Fruit fly (Drosophila melanogaster): ENCODE data around the gene red.

The red gene

DNA sequence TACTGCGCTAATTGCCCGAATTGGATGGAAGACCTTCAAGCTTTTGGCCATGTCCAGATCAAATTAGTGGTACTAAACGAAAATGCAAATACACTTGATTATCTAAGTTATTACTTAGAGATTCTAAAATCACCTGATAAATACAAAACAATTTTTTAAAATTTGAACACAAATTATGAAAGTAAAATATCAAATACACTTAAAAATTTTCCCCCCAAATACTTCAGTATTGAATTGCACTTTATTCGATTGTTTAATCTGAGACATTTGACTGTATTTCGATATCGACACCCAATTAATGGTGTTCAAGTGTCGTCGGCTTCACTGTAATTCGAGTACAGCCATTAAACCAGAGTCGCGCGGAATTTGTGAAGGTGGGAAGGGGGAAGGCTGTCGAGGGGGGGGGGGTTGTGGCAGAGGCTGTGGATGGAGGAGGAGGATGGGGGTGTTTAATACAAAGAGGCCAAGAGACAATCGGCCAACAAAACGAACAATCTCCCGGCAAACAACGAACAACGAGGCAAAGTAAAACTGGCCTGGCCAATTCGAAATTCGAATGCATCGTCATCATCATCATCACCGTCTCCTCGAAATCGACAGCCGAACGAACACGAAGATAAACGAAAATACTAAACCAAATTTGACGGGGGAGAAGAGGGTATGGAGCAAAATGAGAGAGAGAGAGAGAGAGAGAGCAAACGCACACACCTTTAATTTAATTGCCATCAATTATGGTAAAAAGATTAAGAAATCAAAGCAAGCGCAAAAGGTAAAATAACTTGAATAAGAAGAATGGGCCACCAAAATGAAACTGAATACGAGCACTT, 6.4 kb upstream of the red start:
- no peak for TF ChIP-seq CG12768 (GFP tag; optimal IDR thresholded peaks at IDR 0.05)
- TF ChIP-seq kay (GFP tag; ENCODE audit: borderline replicate concordance) = peak; percentile 80

DNA sequence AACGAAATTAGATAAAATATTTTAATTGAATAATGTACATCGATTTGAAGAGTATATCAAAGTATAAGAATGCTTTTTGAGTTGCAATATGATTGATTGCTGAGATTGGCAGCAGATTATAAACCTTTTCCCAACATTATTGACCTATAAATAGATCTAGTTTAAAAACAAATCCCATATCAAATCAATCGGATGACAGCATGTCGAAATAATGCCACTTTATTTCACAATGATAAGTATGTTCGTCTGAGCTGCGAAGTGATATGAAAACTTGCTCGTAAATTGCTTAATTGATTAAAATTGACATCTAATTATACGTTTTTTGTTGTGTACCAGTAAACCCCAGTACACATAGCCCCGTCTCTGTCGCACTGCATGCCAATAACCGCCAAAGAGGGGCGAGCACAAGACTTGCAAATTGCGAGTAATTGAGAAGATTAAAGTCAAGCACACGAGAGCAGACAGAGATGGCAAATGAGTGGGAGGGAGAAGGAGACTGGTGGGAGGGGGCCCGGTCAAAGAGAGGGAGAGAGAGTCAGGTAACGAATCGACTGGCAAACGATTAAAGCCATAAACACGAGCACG, 5.7 kb upstream of the red start:
- TF ChIP-seq kay (GFP tag; ENCODE audit: borderline replicate concordance) (peak; percentile 94), Crg-1 (GFP tag; optimal IDR thresholded peaks at IDR 0.05) (no peak), ovo (GFP tag; optimal IDR thresholded peaks at IDR 0.05) (peak; percentile 53), Clk (GFP tag; optimal IDR thresholded peaks at IDR 0.05) (no peak), pad (GFP tag; optimal IDR thresholded peaks at IDR 0.05) (peak; percentile 92), CG1620 (GFP tag; optimal IDR thresholded peaks at IDR 0.05) (peak; percentile 36), cic (GFP tag; optimal IDR thresholded peaks at IDR 0.05) (peak; percentile 75)

DNA sequence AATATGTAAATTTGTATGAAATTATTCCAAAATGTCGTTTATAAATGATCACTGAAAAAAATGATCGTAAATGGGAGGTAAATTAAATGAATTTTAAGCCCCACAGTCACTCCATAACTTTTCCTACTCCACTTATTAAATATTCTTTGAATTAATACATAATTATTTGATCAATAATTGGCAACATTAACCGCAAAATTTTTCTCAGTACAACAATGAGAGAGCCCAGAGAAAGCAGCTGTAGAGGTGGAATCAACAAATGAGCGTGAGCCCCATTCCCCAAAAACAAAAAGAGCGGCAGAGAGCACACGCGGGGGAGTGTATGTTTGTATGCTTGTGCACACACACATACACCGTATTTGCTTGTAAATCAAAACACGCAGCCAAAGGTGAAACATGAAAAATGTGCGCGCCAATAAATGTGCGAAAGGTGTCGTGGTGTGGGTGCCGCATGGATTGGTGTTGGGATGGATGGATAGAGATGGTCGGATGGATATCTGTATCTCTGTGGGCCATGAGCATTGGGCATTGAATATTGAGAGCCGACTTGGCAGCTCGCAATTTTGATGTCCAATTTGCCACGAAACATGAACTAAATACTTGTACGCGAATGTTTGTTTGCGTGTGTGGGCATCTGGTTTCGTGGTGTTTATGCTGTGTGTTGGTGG, 5.0 kb upstream of the red start:
- TF ChIP-seq Clk (GFP tag; optimal IDR thresholded peaks at IDR 0.05) (peak; percentile 89), CG12768 (GFP tag; optimal IDR thresholded peaks at IDR 0.05) (peak; percentile 91), toe (GFP tag; optimal IDR thresholded peaks at IDR 0.05) (peak; percentile 71), CG11617 (GFP tag; optimal IDR thresholded peaks at IDR 0.05) (peak; percentile 88), bab1 (GFP tag; optimal IDR thresholded peaks at IDR 0.05) (peak; percentile 74), kay (GFP tag; ENCODE audit: borderline replicate concordance) (no peak), pad (GFP tag; optimal IDR thresholded peaks at IDR 0.05) (peak; percentile 72), CG1620 (GFP tag; optimal IDR thresholded peaks at IDR 0.05) (peak; percentile 41), cnc (optimal IDR thresholded peaks at IDR 0.05) (no peak), cic (GFP tag; optimal IDR thresholded peaks at IDR 0.05) (peak; percentile 71), tj (GFP tag; optimal IDR thresholded peaks at IDR 0.05) (peak; percentile 67), Mnt (GFP tag; optimal IDR thresholded peaks at IDR 0.05) (peak; percentile 57), CG7101 (tag; optimal IDR thresholded peaks at IDR 0.05) (peak; percentile 95), CG14711 (tag; optimal IDR thresholded peaks at IDR 0.05) (peak; percentile 92), Crg-1 (GFP tag; optimal IDR thresholded peaks at IDR 0.05) (peak; percentile 66), CG7045 (GFP tag; optimal IDR thresholded peaks at IDR 0.05) (peak; percentile 94), Hr96 (GFP tag; optimal IDR thresholded peaks at IDR 0.05) (peak; percentile 60), CG5204 (GFP tag; optimal IDR thresholded peaks at IDR 0.05) (peak; percentile 93), ovo (GFP tag; optimal IDR thresholded peaks at IDR 0.05) (peak; percentile 32), CG33017 (tag; optimal IDR thresholded peaks at IDR 0.05) (peak; percentile 95)

DNA sequence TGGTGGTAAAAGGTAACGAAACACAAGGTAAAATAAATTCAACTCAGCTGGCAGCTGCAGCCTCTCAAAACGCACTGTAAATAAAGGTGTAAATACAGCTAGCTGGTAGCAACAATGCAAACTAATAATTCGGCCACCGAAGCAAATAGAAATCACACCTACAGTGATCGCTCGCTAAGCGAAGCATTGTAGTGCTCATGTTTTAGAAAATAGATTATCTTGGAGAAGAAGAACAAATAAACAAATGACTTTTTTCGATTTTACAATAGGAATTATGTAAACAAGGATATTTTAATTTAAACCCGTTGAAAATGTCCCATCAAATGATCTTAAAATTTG, 4.5 kb upstream of the red start:
- peak; percentile 1 for TF ChIP-seq CG33017 (tag; optimal IDR thresholded peaks at IDR 0.05)
- TF ChIP-seq toe (GFP tag; optimal IDR thresholded peaks at IDR 0.05) = no peak
- peak; percentile 12 for TF ChIP-seq Hr96 (GFP tag; optimal IDR thresholded peaks at IDR 0.05)
- peak; percentile 17 for TF ChIP-seq CG7101 (tag; optimal IDR thresholded peaks at IDR 0.05)

dm6 chr3R:14285059-14285953, 3.6 kb upstream of the red start:
- no peak for TF ChIP-seq CG12768 (GFP tag; optimal IDR thresholded peaks at IDR 0.05)
- no peak for TF ChIP-seq cnc (optimal IDR thresholded peaks at IDR 0.05)
- TF ChIP-seq ovo (GFP tag; optimal IDR thresholded peaks at IDR 0.05) = peak; percentile 96
- peak; percentile 96 for TF ChIP-seq kay (GFP tag; ENCODE audit: borderline replicate concordance)
- peak; percentile 39 for TF ChIP-seq CG7045 (GFP tag; optimal IDR thresholded peaks at IDR 0.05)
- TF ChIP-seq Crg-1 (GFP tag; optimal IDR thresholded peaks at IDR 0.05) = no peak
- peak; percentile 76 for TF ChIP-seq cic (GFP tag; optimal IDR thresholded peaks at IDR 0.05)
- TF ChIP-seq CG7101 (tag; optimal IDR thresholded peaks at IDR 0.05) = peak; percentile 9
- peak; percentile 5 for TF ChIP-seq CG14711 (tag; optimal IDR thresholded peaks at IDR 0.05)
- TF ChIP-seq CG33017 (tag; optimal IDR thresholded peaks at IDR 0.05) = no peak
- TF ChIP-seq toe (GFP tag; optimal IDR thresholded peaks at IDR 0.05) = no peak
- no peak for TF ChIP-seq CG1620 (GFP tag; optimal IDR thresholded peaks at IDR 0.05)
- no peak for TF ChIP-seq Clk (GFP tag; optimal IDR thresholded peaks at IDR 0.05)
- no peak for TF ChIP-seq Hr96 (GFP tag; optimal IDR thresholded peaks at IDR 0.05)
- TF ChIP-seq bab1 (GFP tag; optimal IDR thresholded peaks at IDR 0.05) = no peak
- TF ChIP-seq pad (GFP tag; optimal IDR thresholded peaks at IDR 0.05) = peak; percentile 1
- TF ChIP-seq tj (GFP tag; optimal IDR thresholded peaks at IDR 0.05) = no peak
- TF ChIP-seq Mnt (GFP tag; optimal IDR thresholded peaks at IDR 0.05) = peak; percentile 37
- peak; percentile 58 for TF ChIP-seq CG5204 (GFP tag; optimal IDR thresholded peaks at IDR 0.05)
- TF ChIP-seq CG11617 (GFP tag; optimal IDR thresholded peaks at IDR 0.05) = no peak
